Fruit fly (Drosophila melanogaster): ENCODE data around the gene CG8564.

dm6 chr3L:7434715-7435653 is 47.3 kb upstream of the CG8564 start, which contains the start of gene Rac2:
- TF ChIP-seq fkh (GFP tag; optimal IDR thresholded peaks at IDR 0.05) (peak; percentile 58), Hr39 (GFP tag; optimal IDR thresholded peaks at IDR 0.05) (peak; percentile 28), dac (GFP tag; optimal IDR thresholded peaks at IDR 0.05) (peak; percentile 21), Eip78C (GFP tag) (peak; percentile 83), Ets21C (GFP tag; optimal IDR thresholded peaks at IDR 0.05) (peak; percentile 29)
